Worm (Caenorhabditis elegans) whole organism, young adult: ENCODE results near the gene C25A8.5.

Source experiments
- ama-1 ChIP-seq, 3 experiments: fragments of 150-350 bp in 1 of 3; sonication (generic microtip) in 2 of 3; optimal IDR thresholded peaks; 2 replicates each; lab custom pipeline; 2014 to 2018; ENCODE audit warnings: missing biosample characterization in 2 of 3, missing genetic modification characterization in 2 of 3, missing genetic modification reagents in 2 of 3
- athp-1 ChIP-seq: sonication (generic microtip); optimal IDR thresholded peaks from 2 replicates; lab custom pipeline; 2017; ENCODE audit warnings: mild to moderate bottlenecking, missing genetic modification characterization, missing compliant biosample characterization
- let-526 ChIP-seq: fragments of 200-800 bp; sonication (Bioruptor generic); IDR thresholded peaks from 2 replicates; pipeline ENCODE4 v1.3.6; 2022; ENCODE audit warnings: missing genetic modification reagents, missing genetic modification characterization, missing compliant biosample characterization
- lsy-27 ChIP-seq: sonication (generic microtip); optimal IDR thresholded peaks from 2 replicates; lab custom pipeline; 2017; ENCODE audit warnings: missing genetic modification characterization, mild to moderate bottlenecking, missing compliant biosample characterization, antibody characterized with exemption, missing genotype, borderline replicate concordance; ENCODE audit not compliant: insufficient read depth
- sdz-38 ChIP-seq: sonication (generic microtip); optimal IDR thresholded peaks from 2 replicates; lab custom pipeline; 2016; ENCODE audit warnings: missing genotype, missing genetic modification characterization, missing compliant biosample characterization
- snpc-4 ChIP-seq, 5 experiments: fragments of 150-350 bp in 1 of 5; sonication (generic microtip) in 4 of 5; optimal IDR thresholded peaks; 2 replicates each; lab custom pipeline; 2014 to 2018; ENCODE audit warnings: missing genetic modification characterization in 5 of 5, missing biosample characterization in 3 of 5, antibody characterized with exemption in 2 of 5, mild to moderate bottlenecking in 2 of 5, missing compliant biosample characterization in 2 of 5, missing genotype in 2 of 5, moderate library complexity in 2 of 5, missing genetic modification reagents in 1 of 5
- ztf-26 ChIP-seq: sonication (generic microtip); optimal IDR thresholded peaks from 2 replicates; lab custom pipeline; 2017; ENCODE audit warnings: missing genetic modification characterization, missing compliant biosample characterization

- TF ChIP-seq ama-1 (optimal IDR thresholded peaks at IDR 0.05; lab: Kevin White, UChicago) (no peak), ama-1 (GFP tag; optimal IDR thresholded peaks at IDR 0.05; lab: Kevin White, UChicago) (no peak), lsy-27 (tag; lab: Kevin White, UChicago) (no peak), snpc-4 (GFP tag; optimal IDR thresholded peaks at IDR 0.05; lab: Kevin White, UChicago) (no peak), snpc-4 (tag; optimal IDR thresholded peaks at IDR 0.05; lab: Kevin White, UChicago) (no peak), ztf-26 (tag; lab: Kevin White, UChicago) (no peak), sdz-38 (tag; lab: Kevin White, UChicago) (no peak), athp-1 (no peak), let-526 (GFP tag; lab: Robert Waterston, UW) (no peak)
These were observed 17.2 kb downstream of the C25A8.5 start for ce11 chrIV:7016502-7016901.
